Worm (Caenorhabditis elegans) whole organism, midembryonic: ENCODE results near the gene acl-8.

ENCODE experiments used
- cog-1 ChIP-seq: sonication (generic microtip); optimal IDR thresholded peaks from 2 replicates; lab custom pipeline; 2016; ENCODE audit warnings: missing genetic modification characterization, missing compliant biosample characterization
- klf-2 ChIP-seq: fragments of 200-800 bp; sonication (Bioruptor generic); conservative IDR thresholded peaks from 2 replicates; pipeline ENCODE4 v1.3.6; 2022; ENCODE audit warnings: missing genetic modification reagents, missing genetic modification characterization, missing compliant biosample characterization
- med-1 ChIP-seq: sonication (generic microtip); optimal IDR thresholded peaks from 2 replicates; lab custom pipeline; 2017; ENCODE audit warnings: missing genetic modification characterization, mild to moderate bottlenecking, missing compliant biosample characterization, antibody characterized with exemption, missing genetic modification reagents; ENCODE audit not compliant: insufficient read depth
- ref-1 ChIP-seq: fragments of 200-800 bp; sonication (Bioruptor generic); conservative IDR thresholded peaks from 2 replicates; pipeline ENCODE4 v1.3.6; 2022; ENCODE audit warnings: missing genetic modification reagents, missing genetic modification characterization, missing compliant biosample characterization
- ztf-29 ChIP-seq: fragments of 200-800 bp; sonication (Bioruptor generic); IDR thresholded peaks from 2 replicates; pipeline ENCODE4 v1.3.6; 2022; ENCODE audit warnings: missing genetic modification reagents, missing genetic modification characterization, missing compliant biosample characterization

DNA sequence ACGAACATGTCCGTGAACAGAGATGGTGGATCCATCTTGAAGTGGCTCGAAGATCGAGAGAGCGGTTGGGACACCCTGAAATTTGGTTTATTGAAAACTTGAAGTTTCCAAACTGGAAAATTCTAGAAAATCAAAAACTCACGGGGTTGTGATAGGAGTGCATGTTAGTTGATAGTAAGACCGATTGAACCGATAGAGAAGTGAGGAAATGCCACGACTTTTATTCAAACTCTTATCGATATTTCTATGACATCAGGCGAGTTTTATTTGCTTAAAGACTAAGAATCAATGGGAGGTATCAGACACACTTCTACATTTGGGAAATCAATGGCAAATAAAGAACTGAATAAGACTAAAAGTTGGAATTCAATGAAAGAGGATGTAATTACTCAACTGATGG is 38.2 kb downstream of the acl-8 start, which contains the start of gene lec-10:
- TF ChIP-seq ztf-29, result no peak
- no peak for TF ChIP-seq cog-1 (tag; lab: Kevin White, UChicago)
- TF ChIP-seq klf-2 (GFP tag; lab: Robert Waterston, UW), result no peak
- no peak for TF ChIP-seq med-1 (GFP tag; lab: Kevin White, UChicago)
- TF ChIP-seq ref-1 (GFP tag; lab: Robert Waterston, UW), result no peak
